Fruit fly (Drosophila melanogaster) whole organism, embryonic: ENCODE data around the gene Bdp1.

Experiments used
- Adf1 ChIP-seq: fragments of 200-800 bp; sonication (Bioruptor generic); IDR thresholded peaks from 2 replicates; pipeline ENCODE4 v1.3.6; 2022; ENCODE audit warnings: missing biosample characterization, missing genetic modification characterization
- B-H2 ChIP-seq: fragments of 200-800 bp; sonication (Bioruptor generic); optimal IDR thresholded peaks from 2 replicates; lab custom pipeline; 2018; ENCODE audit warnings: missing biosample characterization, mild to moderate bottlenecking, missing genetic modification characterization
- BtbVII ChIP-seq: fragments of 200-800 bp; sonication (Bioruptor generic); optimal IDR thresholded peaks from 3 replicates; lab custom pipeline; 2017; ENCODE audit warnings: missing biosample characterization, mild to moderate bottlenecking, missing genetic modification characterization
- CG10321 ChIP-seq: fragments of 200-800 bp; sonication (Bioruptor generic); IDR thresholded peaks from 2 replicates; pipeline ENCODE4 v1.3.6; 2022; ENCODE audit warnings: missing biosample characterization, missing genetic modification characterization
- CG10565 ChIP-seq: fragments of 200-800 bp; sonication (Bioruptor generic); optimal IDR thresholded peaks from 3 replicates; lab custom pipeline; 2016; ENCODE audit warnings: missing biosample characterization, mild to moderate bottlenecking, missing genetic modification characterization
- CG11723 ChIP-seq: fragments of 200-800 bp; sonication (Bioruptor generic); optimal IDR thresholded peaks from 2 replicates; lab custom pipeline; 2017; ENCODE audit warnings: missing biosample characterization, mild to moderate bottlenecking, missing genetic modification characterization
- CG12104 ChIP-seq: fragments of 200-800 bp; sonication (Bioruptor generic); optimal IDR thresholded peaks from 3 replicates; lab custom pipeline; 2016; ENCODE audit warnings: missing biosample characterization, missing genetic modification characterization
- CG12155 ChIP-seq: fragments of 200-800 bp; sonication (Bioruptor generic); optimal IDR thresholded peaks from 3 replicates; lab custom pipeline; 2016; ENCODE audit warnings: missing biosample characterization, missing genetic modification characterization
- CG14441 ChIP-seq: fragments of 200-800 bp; sonication (Bioruptor generic); IDR thresholded peaks from 2 replicates; pipeline ENCODE4 v1.3.6; 2022; ENCODE audit warnings: missing biosample characterization, missing genetic modification characterization
- CG14965 ChIP-seq: fragments of 200-800 bp; sonication (Bioruptor generic); optimal IDR thresholded peaks from 2 replicates; lab custom pipeline; 2016; ENCODE audit warnings: missing biosample characterization, missing genetic modification characterization, borderline replicate concordance
- CG15269 ChIP-seq: fragments of 200-800 bp; sonication (Bioruptor generic); optimal IDR thresholded peaks from 2 replicates; lab custom pipeline; 2018; ENCODE audit warnings: missing biosample characterization, mild to moderate bottlenecking, missing genetic modification characterization, moderate library complexity
- CG2116 ChIP-seq: fragments of 200-800 bp; sonication (Bioruptor generic); optimal IDR thresholded peaks from 3 replicates; lab custom pipeline; 2018; ENCODE audit warnings: missing biosample characterization, mild to moderate bottlenecking, missing genetic modification characterization
- CG31365 ChIP-seq: fragments of 200-800 bp; sonication (Bioruptor generic); optimal IDR thresholded peaks from 2 replicates; lab custom pipeline; 2018; ENCODE audit warnings: missing biosample characterization, mild to moderate bottlenecking, missing genetic modification characterization
- CG31388 ChIP-seq: fragments of 200-800 bp; sonication (Bioruptor generic); optimal IDR thresholded peaks from 2 replicates; lab custom pipeline; 2016; ENCODE audit warnings: missing biosample characterization, missing genetic modification characterization
- CG34376 ChIP-seq: fragments of 200-800 bp; sonication (Bioruptor generic); optimal IDR thresholded peaks from 2 replicates; lab custom pipeline; 2018; ENCODE audit warnings: missing biosample characterization, mild to moderate bottlenecking, missing genetic modification characterization
- CG43689 ChIP-seq: fragments of 200-800 bp; sonication (Bioruptor generic); IDR thresholded peaks from 2 replicates; pipeline ENCODE4 v1.3.6; 2022; ENCODE audit warnings: missing biosample characterization, missing genetic modification characterization
- CG7357 ChIP-seq: fragments of 200-800 bp; sonication (Bioruptor generic); IDR thresholded peaks from 3 replicates; pipeline ENCODE4 v1.3.6; 2022; ENCODE audit warnings: missing biosample characterization, missing genetic modification characterization
- CG7372 ChIP-seq: fragments of 200-800 bp; sonication (Bioruptor generic); IDR thresholded peaks from 2 replicates; pipeline ENCODE4 v1.3.6; 2022; ENCODE audit warnings: missing biosample characterization, missing genetic modification characterization
- CG8478 ChIP-seq: fragments of >200 bp; optimal IDR thresholded peaks from 2 replicates; lab custom pipeline; 2018
- Elba2 ChIP-seq: fragments of 200-800 bp; sonication (Bioruptor generic); optimal IDR thresholded peaks from 3 replicates; lab custom pipeline; 2016; ENCODE audit warnings: missing biosample characterization, missing genetic modification characterization
- GATAe ChIP-seq: fragments of 200-800 bp; sonication (Bioruptor generic); conservative IDR thresholded peaks from 2 replicates; pipeline ENCODE4 v1.3.6; 2022; ENCODE audit warnings: missing biosample characterization, missing genetic modification characterization
- Mad ChIP-seq: fragments of 200-800 bp; sonication (Bioruptor generic); optimal IDR thresholded peaks from 2 replicates; lab custom pipeline; 2016; ENCODE audit warnings: missing biosample characterization, missing genetic modification characterization
- NC2α ChIP-seq: fragments of 200-800 bp; sonication (Bioruptor generic); optimal IDR thresholded peaks from 2 replicates; lab custom pipeline; 2016; ENCODE audit warnings: missing biosample characterization, missing genetic modification characterization
- Sox102F ChIP-seq: fragments of 200-800 bp; sonication (Bioruptor generic); optimal IDR thresholded peaks from 2 replicates; lab custom pipeline; 2018; ENCODE audit warnings: missing biosample characterization, mild to moderate bottlenecking, missing genetic modification characterization, moderate library complexity
- Ssrp ChIP-seq: fragments of 200-800 bp; sonication (Bioruptor generic); optimal IDR thresholded peaks from 2 replicates; lab custom pipeline; 2018; ENCODE audit warnings: missing biosample characterization, mild to moderate bottlenecking, missing genetic modification characterization, moderate library complexity
- bab2 ChIP-seq: fragments of 200-800 bp; sonication (Bioruptor generic); optimal IDR thresholded peaks from 2 replicates; lab custom pipeline; 2016; ENCODE audit warnings: missing biosample characterization, missing genetic modification characterization
- bigmax ChIP-seq: fragments of 200-800 bp; sonication (Bioruptor generic); optimal IDR thresholded peaks from 2 replicates; lab custom pipeline; 2018; ENCODE audit warnings: missing biosample characterization, mild to moderate bottlenecking, missing genetic modification characterization
- btn ChIP-seq: fragments of 200-800 bp; sonication (Bioruptor generic); optimal IDR thresholded peaks from 2 replicates; lab custom pipeline; 2016; ENCODE audit warnings: missing biosample characterization, missing genetic modification characterization
- chm ChIP-seq: fragments of 200-800 bp; sonication (Bioruptor generic); IDR thresholded peaks from 2 replicates; pipeline ENCODE4 v1.3.6; 2022; ENCODE audit warnings: missing biosample characterization, missing genetic modification characterization
- corto ChIP-seq: fragments of 200-800 bp; sonication (Bioruptor generic); optimal IDR thresholded peaks from 2 replicates; lab custom pipeline; 2016; ENCODE audit warnings: missing biosample characterization, mild to moderate bottlenecking, missing genetic modification characterization, moderate library complexity
- crol ChIP-seq: fragments of 200-800 bp; sonication (Bioruptor generic); IDR thresholded peaks from 2 replicates; pipeline ENCODE4 v1.3.6; 2022; ENCODE audit warnings: missing biosample characterization, missing genetic modification characterization
- dysf ChIP-seq: fragments of 200-800 bp; sonication (Bioruptor generic); IDR thresholded peaks from 3 replicates; pipeline ENCODE4 v1.3.6; 2022; ENCODE audit warnings: missing biosample characterization, missing genetic modification characterization
- eve ChIP-seq, 2 experiments: fragments of >200 bp; optimal IDR thresholded peaks; 2 replicates each; lab custom pipeline; 2017; ENCODE audit warnings: missing biosample characterization in 2 of 2, missing genetic modification characterization in 2 of 2
- fd102C ChIP-seq: fragments of 200-800 bp; sonication (Bioruptor generic); optimal IDR thresholded peaks from 2 replicates; lab custom pipeline; 2018; ENCODE audit warnings: missing biosample characterization, mild to moderate bottlenecking, missing genetic modification characterization, moderate library complexity
- gcm2 ChIP-seq: fragments of 200-800 bp; sonication (Bioruptor generic); optimal IDR thresholded peaks from 2 replicates; lab custom pipeline; 2016; ENCODE audit warnings: missing biosample characterization, missing genetic modification characterization
- gem ChIP-seq: fragments of 200-800 bp; sonication (Bioruptor generic); optimal IDR thresholded peaks from 2 replicates; lab custom pipeline; 2019; ENCODE audit warnings: missing biosample characterization, mild to moderate bottlenecking, missing genetic modification characterization, moderate library complexity
- gro ChIP-seq: fragments of 200-800 bp; sonication (Bioruptor generic); optimal IDR thresholded peaks from 2 replicates; lab custom pipeline; 2016; ENCODE audit warnings: missing biosample characterization, missing genetic modification characterization
- jing ChIP-seq: fragments of 200-800 bp; sonication (Bioruptor generic); optimal IDR thresholded peaks from 2 replicates; lab custom pipeline; 2018; ENCODE audit warnings: missing biosample characterization, mild to moderate bottlenecking, missing genetic modification characterization
- kni ChIP-seq: fragments of 200-800 bp; sonication (Bioruptor generic); optimal IDR thresholded peaks from 3 replicates; lab custom pipeline; 2017; ENCODE audit warnings: mild to moderate bottlenecking, missing biosample characterization, missing genetic modification reagents, missing genetic modification characterization
- lilli ChIP-seq: fragments of 200-800 bp; sonication (Bioruptor generic); optimal IDR thresholded peaks from 3 replicates; lab custom pipeline; 2016; ENCODE audit warnings: missing biosample characterization, missing genetic modification characterization
- mirr ChIP-seq: fragments of 200-800 bp; sonication (Bioruptor generic); optimal IDR thresholded peaks from 3 replicates; lab custom pipeline; 2018; ENCODE audit warnings: missing biosample characterization, mild to moderate bottlenecking, missing genetic modification characterization
- p53 ChIP-seq: fragments of 200-800 bp; sonication (Bioruptor generic); optimal IDR thresholded peaks from 2 replicates; lab custom pipeline; 2016; ENCODE audit warnings: missing biosample characterization, missing genetic modification characterization
- pb ChIP-seq: fragments of 200-800 bp; sonication (Bioruptor generic); optimal IDR thresholded peaks from 3 replicates; lab custom pipeline; 2016; ENCODE audit warnings: missing biosample characterization, missing genetic modification characterization
- pita ChIP-seq: fragments of 200-800 bp; sonication (Bioruptor generic); optimal IDR thresholded peaks from 2 replicates; lab custom pipeline; 2017; ENCODE audit warnings: missing biosample characterization, mild to moderate bottlenecking, missing genetic modification characterization
- rib ChIP-seq: fragments of 200-800 bp; sonication (Bioruptor generic); IDR thresholded peaks from 2 replicates; pipeline ENCODE4 v1.3.6; 2022; ENCODE audit warnings: missing biosample characterization, missing genetic modification characterization
- run ChIP-seq: fragments of 200-800 bp; sonication (Bioruptor generic); optimal IDR thresholded peaks from 3 replicates; lab custom pipeline; 2018; ENCODE audit warnings: missing biosample characterization, mild to moderate bottlenecking, missing genetic modification characterization
- salm ChIP-seq: fragments of 200-800 bp; sonication (Bioruptor generic); optimal IDR thresholded peaks from 2 replicates; lab custom pipeline; 2018; ENCODE audit warnings: missing biosample characterization, mild to moderate bottlenecking, missing genetic modification characterization
- sens ChIP-seq: fragments of 200-800 bp; sonication (Bioruptor generic); peaks from one replicate; lab custom pipeline; 2016; ENCODE audit warnings: missing biosample characterization, missing genetic modification characterization
- shn ChIP-seq: fragments of 200-800 bp; sonication (Bioruptor generic); optimal IDR thresholded peaks from 3 replicates; lab custom pipeline; 2016; ENCODE audit warnings: missing biosample characterization, missing genetic modification characterization
- usp ChIP-seq: fragments of >200 bp; optimal IDR thresholded peaks from 2 replicates; lab custom pipeline; 2017; ENCODE audit warnings: missing biosample characterization, missing genetic modification characterization
- wdn ChIP-seq: fragments of 200-800 bp; sonication (Bioruptor generic); IDR thresholded peaks from 2 replicates; pipeline ENCODE4 v1.3.6; 2022; ENCODE audit warnings: missing biosample characterization, missing genetic modification characterization
- yki ChIP-seq: fragments of >200 bp; optimal IDR thresholded peaks from 3 replicates; lab custom pipeline; 2018
- z ChIP-seq: fragments of 200-800 bp; sonication (Bioruptor generic); IDR thresholded peaks from 3 replicates; pipeline ENCODE4 v1.3.6; 2022; ENCODE audit warnings: missing biosample characterization, missing genetic modification characterization

The Bdp1 gene

DNA sequence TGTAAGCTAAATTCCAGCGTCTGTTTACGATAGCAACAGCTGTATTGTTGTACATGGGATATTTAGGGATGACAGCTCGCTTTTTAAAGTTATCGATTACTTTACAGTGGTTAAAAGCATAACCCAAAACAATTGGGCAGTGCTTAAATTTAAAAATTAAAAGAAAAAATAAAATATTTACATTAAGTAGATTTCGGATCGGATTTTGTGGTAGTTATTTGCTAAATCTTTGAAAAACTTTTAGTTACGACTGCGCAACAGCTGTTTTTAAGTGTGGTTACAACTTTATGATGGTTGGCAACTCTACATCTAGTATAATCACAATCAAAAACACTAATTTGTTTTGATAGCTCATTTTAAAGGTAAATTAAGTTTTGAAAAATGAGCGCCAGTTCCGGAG lies 13.6 kb upstream of the Bdp1 start, which contains the start of the genes Ing5 and CG7099 (continued):
- TF ChIP-seq salm (tag; lab: Kevin White, UChicago) (peak; percentile 91), CG2116 (GFP tag; lab: Kevin White, UChicago) (peak; percentile 89), rib (GFP tag; lab: Robert Waterston, UW) (peak; percentile 93), CG31365 (tag; lab: Kevin White, UChicago) (no peak), CG31388 (GFP tag; lab: Kevin White, UChicago) (peak; percentile 92), Sox102F (GFP tag; lab: Kevin White, UChicago) (peak; percentile 98), Ssrp (tag; lab: Kevin White, UChicago) (peak; percentile 97), pb (peak; percentile 67), CG7372 (GFP tag; lab: Robert Waterston, UW) (peak; percentile 96), gem (tag; lab: Kevin White, UChicago) (peak; percentile 99), mirr (GFP tag; lab: Kevin White, UChicago) (peak; percentile 91), NC2α (GFP tag; lab: Kevin White, UChicago) (peak; percentile 70), jing (GFP tag; lab: Kevin White, UChicago) (peak; percentile 89), chm (GFP tag; lab: Robert Waterston, UW) (peak; percentile 94), bab2 (GFP tag; lab: Kevin White, UChicago) (peak; percentile 94), fd102C (peak; percentile 74), shn (GFP tag; lab: Kevin White, UChicago) (peak; percentile 84), usp (GFP tag; lab: Kevin White, UChicago) (no peak), gcm2 (GFP tag; lab: Kevin White, UChicago) (peak; percentile 91), run (tag; lab: Kevin White, UChicago) (peak; percentile 90), wdn (GFP tag; lab: Robert Waterston, UW) (peak; percentile 92), Adf1 (peak; percentile 72), B-H2 (peak; percentile 96), CG7357 (GFP tag; lab: Robert Waterston, UW) (peak; percentile 89), gro (peak; percentile 91), CG14965 (GFP tag; lab: Kevin White, UChicago) (no peak), yki (lab: Kevin White, UChicago) (no peak), dysf (GFP tag; lab: Robert Waterston, UW) (peak; percentile 96), p53 (GFP tag; lab: Kevin White, UChicago) (peak; percentile 36), CG12104 (peak; percentile 94), CG43689 (GFP tag; lab: Robert Waterston, UW) (peak; percentile 91), GATAe (peak; percentile 92), Elba2 (GFP tag; lab: Kevin White, UChicago) (peak; percentile 79), CG10321 (GFP tag; lab: Robert Waterston, UW) (peak; percentile 73), Mad (GFP tag; lab: Kevin White, UChicago) (peak; percentile 96), crol (GFP tag; lab: Robert Waterston, UW) (peak; percentile 55), CG15269 (tag; lab: Kevin White, UChicago) (peak; percentile 96), corto (peak; percentile 89), CG8478 (lab: Kevin White, UChicago) (no peak), z (GFP tag; lab: Robert Waterston, UW) (peak; percentile 49; the same call in 1 of the 3 replicates), bigmax (peak; percentile 75), kni (GFP tag; lab: Kevin White, UChicago) (no peak), CG34376 (peak; percentile 88), eve (GFP tag; optimal IDR thresholded peaks at IDR 0.05; lab: Kevin White, UChicago) (no peak), BtbVII (GFP tag; lab: Kevin White, UChicago) (peak; percentile 89), lilli (GFP tag; lab: Kevin White, UChicago) (peak; percentile 98), sens (GFP tag; lab: Kevin White, UChicago) (peak; percentile 99), CG14441 (GFP tag; lab: Robert Waterston, UW) (peak; percentile 98), CG11723 (peak; percentile 89), CG10565 (GFP tag; lab: Kevin White, UChicago) (peak; percentile 61), CG12155 (peak; percentile 96), btn (GFP tag; lab: Kevin White, UChicago) (peak; percentile 61), pita (GFP tag; lab: Kevin White, UChicago) (no peak)
